Worm (Caenorhabditis elegans): ENCODE results near the gene srsx-13.

srsx-13 gene

DNA sequence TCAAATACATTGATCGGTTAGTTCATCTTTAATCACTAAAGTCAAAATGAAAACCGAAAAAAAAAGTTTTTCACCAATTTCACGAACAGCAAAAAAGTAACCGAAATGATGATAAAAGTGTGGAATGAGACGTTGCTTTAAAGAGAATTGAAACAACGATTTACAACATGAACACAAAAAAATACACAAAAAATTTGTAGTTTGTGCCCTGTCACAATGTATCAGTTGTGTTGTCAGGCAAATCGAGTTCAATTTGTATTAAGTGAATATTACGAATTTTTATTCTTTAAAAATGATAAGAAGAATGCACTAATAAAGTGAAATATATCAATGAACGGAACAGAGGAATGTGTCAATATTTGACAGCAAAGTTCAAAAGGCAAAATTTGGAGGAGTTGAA, 48.8 kb upstream of the srsx-13 start:
- peak; percentile 24 for TF ChIP-seq nhr-48 (tag; optimal IDR thresholded peaks at IDR 0.05)
- no peak for TF ChIP-seq duxl-1 (tag; optimal IDR thresholded peaks at IDR 0.05; ENCODE audit: poor library complexity)
- TF ChIP-seq dmd-6 (GFP tag; IDR thresholded peaks at IDR 0.05) = peak; percentile 12; the same call in 1 of the 2 replicates
- TF ChIP-seq daf-16 (GFP tag; optimal IDR thresholded peaks at IDR 0.05) = no peak
- peak; percentile 3 for TF ChIP-seq daf-16 (tag; optimal IDR thresholded peaks at IDR 0.05)
- no peak for TF ChIP-seq tag-97 (GFP tag; IDR thresholded peaks at IDR 0.05)
- TF ChIP-seq nhr-28 (tag; optimal IDR thresholded peaks at IDR 0.05) = peak; percentile 93

ce11 chrV:5030715-5031114, 47.7 kb upstream of the srsx-13 start, which contains the start of gene swt-7:
Gene swt-7 (minus strand): TSS chrV:5030815.
- peak; percentile 7 for TF ChIP-seq aha-1 (tag)
- TF ChIP-seq snpc-4 (tag; optimal IDR thresholded peaks at IDR 0.05) = no peak

- TF ChIP-seq fos-1 (tag; optimal IDR thresholded peaks at IDR 0.05) = no peak
- peak; percentile 66 for TF ChIP-seq php-3 (GFP tag; IDR thresholded peaks at IDR 0.05)
- peak; percentile 39; the same call in 1 of the 2 replicates for TF ChIP-seq lin-1 (GFP tag; IDR thresholded peaks at IDR 0.05)
- peak; percentile 76 for TF ChIP-seq nhr-77 (tag; optimal IDR thresholded peaks at IDR 0.05)
- TF ChIP-seq saeg-2 (GFP tag; IDR thresholded peaks at IDR 0.05) = no peak
- TF ChIP-seq daf-16 (GFP tag; optimal IDR thresholded peaks at IDR 0.05) = no peak
- peak; percentile 81 for TF ChIP-seq daf-16 (tag; optimal IDR thresholded peaks at IDR 0.05)
- TF ChIP-seq tra-1 (GFP tag; IDR thresholded peaks at IDR 0.05) = 0 out of 2 replicates have a peak, but pooled peaks have one; percentile 23
- TF ChIP-seq ces-1 (GFP tag; optimal IDR thresholded peaks at IDR 0.05) = no peak
- TF ChIP-seq dmd-6 (GFP tag; IDR thresholded peaks at IDR 0.05) = peak; percentile 85
- TF ChIP-seq gei-8 (GFP tag; optimal IDR thresholded peaks at IDR 0.05) = no peak
- TF ChIP-seq mxl-3 (GFP tag; optimal IDR thresholded peaks at IDR 0.05) = peak; percentile 23
- peak; percentile 78 for TF ChIP-seq nhr-102 (tag; optimal IDR thresholded peaks at IDR 0.05)
- peak; percentile 68 for TF ChIP-seq dve-1 (tag; optimal IDR thresholded peaks at IDR 0.05; ENCODE audit: insufficient read depth)
- TF ChIP-seq zip-2 (tag; optimal IDR thresholded peaks at IDR 0.05) = no peak
- no peak for TF ChIP-seq ceh-28 (tag; optimal IDR thresholded peaks at IDR 0.05)
- TF ChIP-seq nhr-28 (tag; optimal IDR thresholded peaks at IDR 0.05) = peak; percentile 99
- peak; percentile 82 for TF ChIP-seq hlh-11 (tag; optimal IDR thresholded peaks at IDR 0.05)
- no peak for TF ChIP-seq aly-2 (tag; optimal IDR thresholded peaks at IDR 0.05)
- TF ChIP-seq spr-1 (tag; optimal IDR thresholded peaks at IDR 0.05) = no peak
- peak in 1 of 2 experiments; percentile 46 for TF ChIP-seq mdl-1 (tag; optimal IDR thresholded peaks at IDR 0.05)
- TF ChIP-seq nhr-237 (tag; optimal IDR thresholded peaks at IDR 0.05) = no peak
- TF ChIP-seq nhr-48 (tag; optimal IDR thresholded peaks at IDR 0.05) = peak; percentile 14
- TF ChIP-seq pqm-1 (tag; optimal IDR thresholded peaks at IDR 0.05) = peak; percentile 89
These were observed 47.2 kb upstream of the srsx-13 start for ce11 chrV:5030212-5030611.

- peak; percentile 85 for TF ChIP-seq nhr-28 (tag; optimal IDR thresholded peaks at IDR 0.05)
- TF ChIP-seq F37D6.2 (tag; optimal IDR thresholded peaks at IDR 0.05) = no peak
- no peak for TF ChIP-seq nhr-237 (tag; optimal IDR thresholded peaks at IDR 0.05)
- TF ChIP-seq ces-1 (GFP tag; optimal IDR thresholded peaks at IDR 0.05) = no peak
- TF ChIP-seq ztf-7 (tag; optimal IDR thresholded peaks at IDR 0.05) = no peak
- no peak for TF ChIP-seq F44E2.7 (GFP tag; IDR thresholded peaks at IDR 0.05)
- TF ChIP-seq php-3 (GFP tag; IDR thresholded peaks at IDR 0.05) = peak; percentile 41; the same call in 1 of the 2 replicates
- no peak for TF ChIP-seq nhr-11 (tag; optimal IDR thresholded peaks at IDR 0.05)
- TF ChIP-seq mes-2 (tag; optimal IDR thresholded peaks at IDR 0.05; ENCODE audit: poor library complexity, severe bottlenecking) = peak; percentile 22
- no peak for TF ChIP-seq lir-3 (tag; optimal IDR thresholded peaks at IDR 0.05)
- no peak for TF ChIP-seq rbr-2 (tag; optimal IDR thresholded peaks at IDR 0.05)
- no peak for TF ChIP-seq hif-1 (tag; optimal IDR thresholded peaks at IDR 0.05)
- no peak for TF ChIP-seq Y48G9A.11 (GFP tag; IDR thresholded peaks at IDR 0.05)
- TF ChIP-seq hlh-11 (tag; optimal IDR thresholded peaks at IDR 0.05) = peak; percentile 83
- peak; percentile 48 for TF ChIP-seq dve-1 (tag; optimal IDR thresholded peaks at IDR 0.05; ENCODE audit: insufficient read depth)
- TF ChIP-seq ama-1 (optimal IDR thresholded peaks at IDR 0.05) = no peak
- no peak for TF ChIP-seq saeg-2 (GFP tag; IDR thresholded peaks at IDR 0.05)
- TF ChIP-seq zfp-3 (GFP tag; conservative IDR thresholded peaks at IDR 0.05) = no peak
- TF ChIP-seq arid-1 (GFP tag; conservative IDR thresholded peaks at IDR 0.05) = no peak
- no peak for TF ChIP-seq D1046.2 (GFP tag; IDR thresholded peaks at IDR 0.05)
- TF ChIP-seq jun-1 (tag; optimal IDR thresholded peaks at IDR 0.05) = no peak
- no peak for TF ChIP-seq madf-9 (GFP tag; conservative IDR thresholded peaks at IDR 0.05)
- no peak for TF ChIP-seq tag-97 (GFP tag; IDR thresholded peaks at IDR 0.05)
- no peak for TF ChIP-seq egl-27 (tag; optimal IDR thresholded peaks at IDR 0.05)
- TF ChIP-seq cey-2 (tag; optimal IDR thresholded peaks at IDR 0.05; ENCODE audit: borderline replicate concordance, insufficient read depth) = no peak
These were observed 44.6 kb upstream of the srsx-13 start, which contains the start of gene cpt-4 for ce11 chrV:5027640-5028039. Gene cpt-4 (minus strand): TSS chrV:5027723.

All from whole organism, L4 larva.